Worm (Caenorhabditis elegans) whole organism, late embryonic: ENCODE results near the gene F22E5.6.
"Not testable (repeated sequence)": the region's sequence is repeated elsewhere in the genome, so short reads cannot be mapped to it uniquely, and the experiment has no call there.

Experiments used
- C38D4.7 ChIP-seq: fragments of 200-800 bp; sonication (Bioruptor generic); optimal IDR thresholded peaks from 2 replicates; lab custom pipeline; 2018; ENCODE audit warnings: mild to moderate bottlenecking, missing genetic modification characterization, moderate library complexity, missing compliant biosample characterization
- F13H6.1 ChIP-seq: sonication (generic microtip); optimal IDR thresholded peaks from 2 replicates; lab custom pipeline; 2016; ENCODE audit warnings: missing genetic modification characterization, missing compliant biosample characterization
- K02D7.2 ChIP-seq: sonication (generic microtip); optimal IDR thresholded peaks from 2 replicates; lab custom pipeline; 2017; ENCODE audit warnings: mild to moderate bottlenecking, missing genetic modification characterization, missing compliant biosample characterization
- T23F11.4 ChIP-seq: fragments of 200-800 bp; sonication (Bioruptor generic); optimal IDR thresholded peaks from 2 replicates; lab custom pipeline; 2018; ENCODE audit warnings: mild to moderate bottlenecking, missing genetic modification characterization, missing compliant biosample characterization
- ahr-1 ChIP-seq: sonication (generic microtip); optimal IDR thresholded peaks from 2 replicates; lab custom pipeline; 2016; ENCODE audit warnings: missing genetic modification characterization, missing compliant biosample characterization
- ceh-18 ChIP-seq: sonication (generic microtip); optimal IDR thresholded peaks from 2 replicates; lab custom pipeline; 2016; ENCODE audit warnings: missing genetic modification characterization, missing compliant biosample characterization
- ceh-2 ChIP-seq: sonication (generic microtip); optimal IDR thresholded peaks from 2 replicates; lab custom pipeline; 2016; ENCODE audit warnings: missing genotype, missing genetic modification characterization, missing compliant biosample characterization
- ceh-22 ChIP-seq: sonication (generic microtip); optimal IDR thresholded peaks from 2 replicates; lab custom pipeline; 2017; ENCODE audit warnings: missing biosample characterization, missing genetic modification characterization
- ceh-24 ChIP-seq: sonication (generic microtip); optimal IDR thresholded peaks from 2 replicates; lab custom pipeline; 2016; ENCODE audit warnings: mild to moderate bottlenecking, missing genetic modification characterization, missing compliant biosample characterization
- ceh-31 ChIP-seq: sonication (generic microtip); optimal IDR thresholded peaks from 2 replicates; lab custom pipeline; 2016; ENCODE audit warnings: missing genetic modification characterization, missing compliant biosample characterization
- ceh-45 ChIP-seq: fragments of 200-800 bp; sonication (Bioruptor generic); IDR thresholded peaks from 2 replicates; pipeline ENCODE4 v1.3.6; 2022; ENCODE audit warnings: missing genetic modification reagents, missing genetic modification characterization, missing compliant biosample characterization
- ceh-48 ChIP-seq: sonication (generic microtip); optimal IDR thresholded peaks from 2 replicates; lab custom pipeline; 2016; ENCODE audit warnings: missing genetic modification characterization, inconsistent platforms, missing compliant biosample characterization
- ceh-6 ChIP-seq: fragments of 200-800 bp; sonication (Bioruptor generic); optimal IDR thresholded peaks from 2 replicates; lab custom pipeline; 2018; ENCODE audit warnings: mild to moderate bottlenecking, missing genetic modification characterization, missing compliant biosample characterization
- che-1 ChIP-seq: sonication (generic microtip); optimal IDR thresholded peaks from 2 replicates; lab custom pipeline; 2016; ENCODE audit warnings: mild to moderate bottlenecking, missing genetic modification characterization, missing compliant biosample characterization
- dmd-4 ChIP-seq: sonication (generic microtip); optimal IDR thresholded peaks from 2 replicates; lab custom pipeline; 2016; ENCODE audit warnings: borderline replicate concordance, missing genetic modification characterization, missing compliant biosample characterization
- dve-1 ChIP-seq: sonication (generic microtip); optimal IDR thresholded peaks from 2 replicates; lab custom pipeline; 2017; ENCODE audit warnings: antibody characterized with exemption, mild to moderate bottlenecking, missing genetic modification characterization, missing compliant biosample characterization
- elt-4 ChIP-seq: sonication (generic microtip); optimal IDR thresholded peaks from 2 replicates; lab custom pipeline; 2016; ENCODE audit warnings: missing genetic modification characterization, missing compliant biosample characterization
- eyg-1 ChIP-seq: sonication (generic microtip); optimal IDR thresholded peaks from 2 replicates; lab custom pipeline; 2016; ENCODE audit warnings: missing genotype, missing genetic modification characterization, missing compliant biosample characterization
- fkh-10 ChIP-seq: fragments of 150-350 bp; optimal IDR thresholded peaks from 2 replicates; lab custom pipeline; 2014; ENCODE audit warnings: missing biosample characterization, missing genetic modification reagents, missing genetic modification characterization
- hlh-13 ChIP-seq: fragments of 200-800 bp; sonication (Bioruptor generic); optimal IDR thresholded peaks from 2 replicates; lab custom pipeline; 2018; ENCODE audit warnings: mild to moderate bottlenecking, missing genetic modification characterization, missing compliant biosample characterization
- hlh-15 ChIP-seq: sonication (generic microtip); optimal IDR thresholded peaks from 2 replicates; lab custom pipeline; 2016; ENCODE audit warnings: missing genetic modification characterization, missing compliant biosample characterization
- hlh-8 ChIP-seq: sonication (generic microtip); optimal IDR thresholded peaks from 2 replicates; lab custom pipeline; 2016; ENCODE audit warnings: missing genotype, missing genetic modification characterization, missing compliant biosample characterization
- lin-11 ChIP-seq: fragments of 200-800 bp; sonication (Bioruptor generic); optimal IDR thresholded peaks from 2 replicates; lab custom pipeline; 2018; ENCODE audit warnings: mild to moderate bottlenecking, missing genetic modification characterization, missing compliant biosample characterization
- madf-2 ChIP-seq: sonication (generic microtip); optimal IDR thresholded peaks from 2 replicates; lab custom pipeline; 2017; ENCODE audit warnings: missing genetic modification characterization, missing compliant biosample characterization
- mec-3 ChIP-seq: sonication (generic microtip); optimal IDR thresholded peaks from 2 replicates; lab custom pipeline; 2016; ENCODE audit warnings: borderline replicate concordance, missing genetic modification characterization, missing compliant biosample characterization
- npax-4 ChIP-seq: sonication (generic microtip); optimal IDR thresholded peaks from 2 replicates; lab custom pipeline; 2016; ENCODE audit warnings: missing genetic modification characterization, missing compliant biosample characterization
- pha-4 ChIP-seq: fragments of 150-350 bp; optimal IDR thresholded peaks from 2 replicates; lab custom pipeline; 2018; ENCODE audit warnings: missing biosample characterization, missing genetic modification reagents, missing genetic modification characterization
- pqm-1 ChIP-seq: sonication (generic microtip); optimal IDR thresholded peaks from 2 replicates; lab custom pipeline; 2016; ENCODE audit warnings: missing genetic modification characterization, missing compliant biosample characterization
- pros-1 ChIP-seq: fragments of 150-350 bp; optimal IDR thresholded peaks from 2 replicates; lab custom pipeline; 2014; ENCODE audit warnings: missing biosample characterization, missing genetic modification reagents, missing genetic modification characterization
- sdc-2 ChIP-seq: sonication (generic microtip); optimal IDR thresholded peaks from 2 replicates; lab custom pipeline; 2016; ENCODE audit warnings: missing genotype, missing genetic modification characterization, missing compliant biosample characterization
- syd-9 ChIP-seq: sonication (generic microtip); optimal IDR thresholded peaks from 2 replicates; lab custom pipeline; 2016; ENCODE audit warnings: mild to moderate bottlenecking, missing genetic modification characterization, moderate library complexity, missing compliant biosample characterization
- tbx-2 ChIP-seq: sonication (generic microtip); optimal IDR thresholded peaks from 2 replicates; lab custom pipeline; 2016; ENCODE audit warnings: missing genetic modification characterization, missing compliant biosample characterization
- ttx-3 ChIP-seq: sonication (generic microtip); optimal IDR thresholded peaks from 2 replicates; lab custom pipeline; 2016; ENCODE audit warnings: missing genetic modification reagents, missing genetic modification characterization, missing compliant biosample characterization
- unc-42 ChIP-seq: sonication (generic microtip); optimal IDR thresholded peaks from 2 replicates; lab custom pipeline; 2016; ENCODE audit warnings: missing genotype, missing genetic modification characterization, missing compliant biosample characterization
- unc-55 ChIP-seq: sonication (generic microtip); optimal IDR thresholded peaks from 2 replicates; lab custom pipeline; 2017; ENCODE audit warnings: missing biosample characterization, missing genetic modification reagents, missing genetic modification characterization

F22E5.6 gene

DNA sequence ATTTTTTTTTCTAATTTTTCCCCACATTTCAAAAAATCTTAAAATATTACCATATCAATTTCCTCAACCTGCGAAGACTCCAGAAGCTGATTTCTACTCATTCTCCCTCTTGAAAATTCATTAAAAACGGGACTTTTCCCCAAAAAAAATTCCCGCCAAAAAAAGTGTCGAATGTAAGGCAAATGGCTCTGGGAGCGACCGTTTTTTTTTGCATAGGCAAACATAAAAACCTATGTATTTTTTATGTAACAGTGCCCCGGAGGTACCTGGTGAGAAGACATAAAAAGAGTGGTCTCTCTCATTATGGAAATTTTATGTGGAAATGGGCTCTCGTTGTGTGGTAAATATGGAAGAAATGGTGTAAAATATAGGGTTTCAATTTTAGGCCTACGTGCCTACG is 34.6 kb downstream of the F22E5.6 start, which contains the start of gene ceh-87:
ceh-87 (minus strand) TSS at position 101 of the 400 bp plus-strand sequence.
- TF ChIP-seq pros-1 (no peak), dmd-4 (tag; lab: Kevin White, UChicago) (no peak)

DNA sequence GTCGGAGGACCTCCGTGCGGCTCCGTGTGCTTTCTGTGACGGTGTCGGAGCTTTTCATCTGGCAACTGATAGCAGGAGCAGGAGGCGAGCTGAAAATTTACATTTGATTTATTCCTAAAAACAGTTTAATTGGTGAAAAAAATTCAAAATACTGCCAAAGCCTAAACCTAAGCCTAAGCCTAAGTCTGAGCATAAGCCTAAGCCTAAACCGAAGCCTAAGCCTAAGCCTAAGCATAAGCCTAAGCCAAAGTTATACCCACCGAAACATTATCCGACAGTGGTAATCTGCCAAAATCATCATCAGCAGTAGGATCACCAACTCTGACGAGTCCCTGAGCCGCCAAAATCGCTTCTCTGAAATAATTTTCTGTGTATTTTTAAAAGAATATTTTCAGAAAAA is 35.1 kb downstream of the F22E5.6 start:
- TF ChIP-seq hlh-13: no peak
- TF ChIP-seq lin-11 (tag; lab: Kevin White, UChicago): no peak

DNA sequence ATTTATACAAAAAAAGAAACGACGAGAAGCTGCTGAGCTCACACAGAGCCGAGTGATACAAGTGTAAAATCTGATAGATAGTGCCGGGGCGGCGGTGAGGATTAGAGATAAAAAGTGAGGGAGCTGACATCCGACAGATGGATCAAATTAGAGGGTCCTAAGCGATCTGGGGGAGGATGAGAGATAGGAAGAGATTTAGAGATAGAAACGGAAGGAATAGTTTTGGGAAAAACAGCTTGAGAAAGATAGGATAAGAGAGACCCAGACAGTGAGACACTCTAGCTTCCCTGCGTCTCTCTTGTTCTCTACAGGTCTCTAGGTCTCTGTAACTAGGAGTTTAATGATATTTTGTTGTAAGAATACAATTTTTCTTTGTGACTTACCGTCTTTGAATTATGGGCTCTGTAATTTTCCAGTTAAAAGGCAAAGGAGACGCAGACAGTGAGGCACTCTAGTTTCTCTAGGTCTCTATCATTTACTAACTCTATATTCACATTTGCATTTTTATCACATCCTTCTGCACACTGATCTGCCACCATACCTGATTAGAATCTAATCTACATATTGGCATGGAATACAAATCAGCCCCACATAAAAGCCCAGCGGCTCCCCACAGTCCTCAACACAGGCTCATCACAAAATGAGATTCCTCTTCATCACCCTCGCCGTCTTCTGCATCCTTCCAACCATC is 37.5 kb downstream of the F22E5.6 start, which contains the start of the genes sup-9 and nspf-1:
sup-9 (minus strand) TSS at position 43 of the 691 bp plus-strand sequence.
nspf-1 (plus strand) TSS at position 641 of the 691 bp plus-strand sequence.
- TF ChIP-seq C38D4.7 (no peak), ahr-1 (no peak), ceh-22 (tag; lab: Kevin White, UChicago) (no peak), ceh-48 (no peak), hlh-8 (tag; lab: Kevin White, UChicago) (peak; percentile 52), K02D7.2 (tag; lab: Kevin White, UChicago) (no peak), ceh-2 (tag; lab: Kevin White, UChicago) (no peak), ceh-6 (GFP tag; lab: Kevin White, UChicago) (no peak), F13H6.1 (no peak), unc-42 (peak; percentile 45), pqm-1 (tag; lab: Kevin White, UChicago) (no peak), unc-55 (GFP tag; lab: Kevin White, UChicago) (peak; percentile 35), ceh-45 (GFP tag; lab: Robert Waterston, UW) (no peak), ceh-18 (tag; lab: Kevin White, UChicago) (peak; percentile 36), lin-11 (tag; lab: Kevin White, UChicago) (no peak)
- TF ChIP-seq, all 69 proteins: peak for 4

DNA sequence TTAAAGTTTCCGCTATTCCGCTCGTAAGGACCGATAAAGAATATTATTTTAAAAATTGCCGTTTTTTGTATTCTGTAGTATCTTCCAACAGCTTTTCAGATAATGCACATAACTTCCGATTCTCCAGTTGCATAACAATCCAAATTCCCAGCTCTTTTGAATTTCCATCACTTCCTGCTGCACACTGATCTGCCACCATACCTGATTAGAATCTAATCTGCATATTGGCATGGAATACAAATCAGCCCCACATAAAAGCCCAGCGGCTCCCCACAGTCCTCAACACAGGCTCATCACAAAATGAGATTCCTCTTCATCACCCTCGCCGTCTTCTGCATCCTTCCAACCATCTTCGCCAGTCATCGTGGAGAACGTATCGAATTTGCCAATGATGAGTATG is 39.0 kb downstream of the F22E5.6 start, which contains the start of gene nspf-2:
nspf-2 (plus strand) TSS at position 301 of the 400 bp plus-strand sequence.
- not testable (repeated sequence) for TF ChIP-seq npax-4, madf-2, mec-3 (tag; lab: Kevin White, UChicago)

DNA sequence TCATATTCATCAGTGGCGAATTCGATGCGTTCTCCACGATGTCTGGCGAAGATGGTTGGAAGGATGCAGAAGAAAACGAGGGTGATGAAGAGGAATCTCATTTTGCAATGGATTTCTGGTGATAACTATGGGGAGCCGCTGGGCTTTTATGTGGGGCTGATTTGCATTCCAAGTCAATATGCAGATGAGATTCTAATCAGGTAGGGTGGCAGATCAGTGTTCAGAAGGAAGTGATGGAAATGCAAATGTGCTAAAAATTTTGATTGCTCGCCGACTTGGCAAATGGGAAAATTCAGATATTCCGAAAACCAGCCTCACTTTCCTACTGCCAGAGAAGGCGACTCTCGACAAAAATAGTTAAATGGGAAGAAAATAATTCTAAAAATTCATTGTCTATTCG is 40.4 kb downstream of the F22E5.6 start, which contains the start of gene nspf-3:
nspf-3 (minus strand) TSS at position 101 of the 400 bp plus-strand sequence.
- no peak for TF ChIP-seq eyg-1
- no peak for TF ChIP-seq K02D7.2 (tag; lab: Kevin White, UChicago)
- no peak for TF ChIP-seq ceh-22 (tag; lab: Kevin White, UChicago)
- no peak for TF ChIP-seq sdc-2 (tag; lab: Kevin White, UChicago)
- no peak for TF ChIP-seq tbx-2 (tag; lab: Kevin White, UChicago)
- TF ChIP-seq pha-4 (tag; lab: Kevin White, UChicago): no peak
- TF ChIP-seq dve-1 (tag; lab: Kevin White, UChicago): no peak
- no peak for TF ChIP-seq ttx-3
- TF ChIP-seq T23F11.4: no peak
- no peak for TF ChIP-seq hlh-15 (tag; lab: Kevin White, UChicago)
- TF ChIP-seq madf-2 (tag; lab: Kevin White, UChicago): no peak
- TF ChIP-seq ceh-24: no peak
- TF ChIP-seq ceh-2 (tag; lab: Kevin White, UChicago): no peak
- TF ChIP-seq syd-9 (tag; lab: Kevin White, UChicago): no peak
- no peak for TF ChIP-seq ceh-31 (tag; lab: Kevin White, UChicago)
- no peak for TF ChIP-seq che-1 (tag; lab: Kevin White, UChicago)
- TF ChIP-seq elt-4 (tag; lab: Kevin White, UChicago): no peak
- TF ChIP-seq fkh-10 (GFP tag; lab: Kevin White, UChicago): no peak
- TF ChIP-seq, all 69 proteins: peak for 0
